Fruit fly (Drosophila melanogaster) whole organism, embryonic: Measurements from ENCODE around the gene Nsf2.

Experiments
- Blimp-1 ChIP-seq: fragments of 200-800 bp; sonication (Bioruptor generic); optimal IDR thresholded peaks from 3 replicates; lab custom pipeline; 2018; ENCODE audit warnings: missing biosample characterization, missing genetic modification characterization, mild to moderate bottlenecking, moderate library complexity, missing genetic modification reagents
- CG10209 ChIP-seq: fragments of 200-800 bp; sonication (Bioruptor generic); optimal IDR thresholded peaks from 3 replicates; lab custom pipeline; 2017; ENCODE audit warnings: missing biosample characterization, mild to moderate bottlenecking, missing genetic modification characterization, missing genetic modification reagents
- CG11504 ChIP-seq: fragments of 200-800 bp; sonication (Bioruptor generic); optimal IDR thresholded peaks from 3 replicates; lab custom pipeline; 2019; ENCODE audit warnings: missing biosample characterization, mild to moderate bottlenecking, missing genetic modification characterization, moderate library complexity
- CG13424 ChIP-seq: fragments of 200-800 bp; sonication (Bioruptor generic); optimal IDR thresholded peaks from 2 replicates; lab custom pipeline; 2019; ENCODE audit warnings: missing biosample characterization, mild to moderate bottlenecking, missing genetic modification characterization, moderate library complexity
- CG14014 ChIP-seq: fragments of 200-800 bp; sonication (Bioruptor generic); IDR thresholded peaks from 2 replicates; pipeline ENCODE4 v1.3.6; 2022; ENCODE audit warnings: missing biosample characterization, missing genetic modification characterization
- CG15269 ChIP-seq: fragments of 200-800 bp; sonication (Bioruptor generic); optimal IDR thresholded peaks from 2 replicates; lab custom pipeline; 2018; ENCODE audit warnings: missing biosample characterization, mild to moderate bottlenecking, missing genetic modification characterization, moderate library complexity
- CG1529 ChIP-seq: fragments of 200-800 bp; sonication (Bioruptor generic); optimal IDR thresholded peaks from 3 replicates; lab custom pipeline; 2018; ENCODE audit warnings: missing biosample characterization, missing genetic modification characterization
- CG15601 ChIP-seq: fragments of 200-800 bp; sonication (Bioruptor generic); optimal IDR thresholded peaks from 3 replicates; lab custom pipeline; 2019; ENCODE audit warnings: missing biosample characterization, mild to moderate bottlenecking, missing genetic modification characterization, moderate library complexity
- CG17328 ChIP-seq: fragments of 200-800 bp; sonication (Bioruptor generic); IDR thresholded peaks from 2 replicates; pipeline ENCODE4 v1.3.6; 2022; ENCODE audit warnings: missing biosample characterization, missing genetic modification characterization
- CG17385 ChIP-seq: fragments of 200-800 bp; sonication (Bioruptor generic); optimal IDR thresholded peaks from 3 replicates; lab custom pipeline; 2018; ENCODE audit warnings: missing biosample characterization, mild to moderate bottlenecking, missing genetic modification characterization
- CG18262 ChIP-seq: fragments of 200-800 bp; optimal IDR thresholded peaks from 3 replicates; lab custom pipeline; 2019; ENCODE audit warnings: missing biosample characterization, mild to moderate bottlenecking, missing genetic modification characterization, moderate library complexity
- CG18599 ChIP-seq: fragments of 200-800 bp; sonication (Bioruptor generic); optimal IDR thresholded peaks from 3 replicates; lab custom pipeline; 2017; ENCODE audit warnings: missing biosample characterization, missing genetic modification characterization, mild to moderate bottlenecking, moderate library complexity, missing genetic modification reagents
- CG30020 ChIP-seq: fragments of 200-800 bp; optimal IDR thresholded peaks from 2 replicates; lab custom pipeline; 2019; ENCODE audit warnings: missing biosample characterization, mild to moderate bottlenecking, missing genetic modification characterization, moderate library complexity
- CG31224 ChIP-seq: fragments of 200-800 bp; sonication (Bioruptor generic); IDR thresholded peaks from 2 replicates; pipeline ENCODE4 v1.3.6; 2022; ENCODE audit warnings: missing biosample characterization, missing genetic modification characterization
- CG31441 ChIP-seq: fragments of 200-800 bp; sonication (Bioruptor generic); IDR thresholded peaks from 2 replicates; pipeline ENCODE4 v1.3.6; 2022; ENCODE audit warnings: missing biosample characterization, missing genetic modification characterization
- CG3838 ChIP-seq: fragments of 200-800 bp; sonication (Bioruptor generic); optimal IDR thresholded peaks from 3 replicates; lab custom pipeline; 2016; ENCODE audit warnings: missing biosample characterization, missing genetic modification characterization
- CG4424 ChIP-seq: fragments of 200-800 bp; sonication (Bioruptor generic); optimal IDR thresholded peaks from 3 replicates; lab custom pipeline; 2016; ENCODE audit warnings: missing biosample characterization, missing genetic modification characterization
- CG6791 ChIP-seq: fragments of 200-800 bp; sonication (Bioruptor generic); IDR thresholded peaks from 3 replicates; pipeline ENCODE4 v1.3.6; 2022; ENCODE audit warnings: missing biosample characterization, missing genetic modification characterization; ENCODE audit not compliant: partially characterized antibody
- CG7271 ChIP-seq: fragments of 200-800 bp; sonication (Bioruptor generic); optimal IDR thresholded peaks from 2 replicates; lab custom pipeline; 2018; ENCODE audit warnings: missing biosample characterization, mild to moderate bottlenecking, missing genetic modification characterization, moderate library complexity
- CG7556 ChIP-seq: fragments of 200-800 bp; sonication (Bioruptor generic); optimal IDR thresholded peaks from 2 replicates; lab custom pipeline; 2017; ENCODE audit warnings: missing biosample characterization, mild to moderate bottlenecking, missing genetic modification characterization
- CG9727 ChIP-seq: fragments of 200-800 bp; sonication (Bioruptor generic); optimal IDR thresholded peaks from 3 replicates; lab custom pipeline; 2017; ENCODE audit warnings: missing biosample characterization, mild to moderate bottlenecking, missing genetic modification characterization
- D ChIP-seq, 2 experiments: fragments of 200-800 bp in 1 of 2; fragments of >200 bp in 1 of 2; sonication (Bioruptor generic) in 1 of 2; optimal IDR thresholded peaks; 2 replicates in 1 of 2; 3 replicates in 1 of 2; lab custom pipeline; 2017; ENCODE audit warnings: mild to moderate bottlenecking in 1 of 2, missing biosample characterization in 1 of 2, missing genetic modification characterization in 1 of 2, missing genetic modification reagents in 1 of 2
- Drgx ChIP-seq: fragments of 200-800 bp; sonication (Bioruptor generic); IDR thresholded peaks from 2 replicates; pipeline ENCODE4 v1.3.6; 2022; ENCODE audit warnings: missing biosample characterization, missing genetic modification characterization
- Ets97D ChIP-seq: fragments of 200-800 bp; sonication (Bioruptor generic); optimal IDR thresholded peaks from 3 replicates; lab custom pipeline; 2016; ENCODE audit warnings: missing biosample characterization, missing genetic modification characterization
- Fer1 ChIP-seq: fragments of 200-800 bp; sonication (Bioruptor generic); optimal IDR thresholded peaks from 2 replicates; lab custom pipeline; 2017; ENCODE audit warnings: missing biosample characterization, mild to moderate bottlenecking, missing genetic modification characterization
- H15 ChIP-seq: fragments of 200-800 bp; sonication (Bioruptor generic); IDR thresholded peaks from 3 replicates; pipeline ENCODE4 v1.3.6; 2022; ENCODE audit warnings: missing biosample characterization, missing genetic modification characterization
- Nf-YB ChIP-seq: fragments of 200-800 bp; sonication (Bioruptor generic); optimal IDR thresholded peaks from 3 replicates; lab custom pipeline; 2019; ENCODE audit warnings: missing biosample characterization, mild to moderate bottlenecking, missing genetic modification characterization, moderate library complexity
- Oli ChIP-seq: fragments of 200-800 bp; sonication (Bioruptor generic); optimal IDR thresholded peaks from 2 replicates; lab custom pipeline; 2018; ENCODE audit warnings: missing biosample characterization, mild to moderate bottlenecking, missing genetic modification characterization, moderate library complexity
- PHDP ChIP-seq: fragments of 200-800 bp; sonication (Bioruptor generic); optimal IDR thresholded peaks from 3 replicates; lab custom pipeline; 2018; ENCODE audit warnings: missing biosample characterization, mild to moderate bottlenecking, missing genetic modification characterization, moderate library complexity
- Sox102F ChIP-seq: fragments of 200-800 bp; sonication (Bioruptor generic); optimal IDR thresholded peaks from 2 replicates; lab custom pipeline; 2018; ENCODE audit warnings: missing biosample characterization, mild to moderate bottlenecking, missing genetic modification characterization, moderate library complexity
- Taf1 ChIP-seq: fragments of 200-800 bp; sonication (Bioruptor generic); IDR thresholded peaks from 2 replicates; pipeline ENCODE4 v1.3.6; 2022; ENCODE audit warnings: missing biosample characterization, missing genetic modification characterization
- abd-A ChIP-seq: fragments of 200-800 bp; sonication (Bioruptor generic); optimal IDR thresholded peaks from 3 replicates; lab custom pipeline; 2019; ENCODE audit warnings: missing biosample characterization, mild to moderate bottlenecking, missing genetic modification characterization, moderate library complexity
- ac ChIP-seq: fragments of 200-800 bp; sonication (Bioruptor generic); optimal IDR thresholded peaks from 3 replicates; lab custom pipeline; 2017; ENCODE audit warnings: missing biosample characterization, mild to moderate bottlenecking, missing genetic modification characterization
- az2 ChIP-seq: fragments of 200-800 bp; sonication (Bioruptor generic); optimal IDR thresholded peaks from 3 replicates; lab custom pipeline; 2016; ENCODE audit warnings: missing biosample characterization, missing genetic modification characterization
- chinmo ChIP-seq: fragments of 200-800 bp; sonication (Bioruptor generic); IDR thresholded peaks from 4 replicates; pipeline ENCODE4 v1.3.6; 2022; ENCODE audit warnings: missing biosample characterization, missing genetic modification characterization; ENCODE audit not compliant: partially characterized antibody
- ci ChIP-seq: fragments of 200-800 bp; sonication (Bioruptor generic); IDR thresholded peaks from 3 replicates; pipeline ENCODE4 v1.3.6; 2022; ENCODE audit warnings: missing biosample characterization, missing genetic modification characterization
- dmrt11E ChIP-seq: fragments of 200-800 bp; sonication (Bioruptor generic); optimal IDR thresholded peaks from 3 replicates; lab custom pipeline; 2018; ENCODE audit warnings: missing biosample characterization, mild to moderate bottlenecking, missing genetic modification characterization, moderate library complexity
- fu2 ChIP-seq: fragments of 200-800 bp; sonication (Bioruptor generic); optimal IDR thresholded peaks from 2 replicates; lab custom pipeline; 2016; ENCODE audit warnings: missing biosample characterization, missing genetic modification characterization
- gcm ChIP-seq: fragments of 200-800 bp; sonication (Bioruptor generic); optimal IDR thresholded peaks from 2 replicates; lab custom pipeline; 2019; ENCODE audit warnings: missing biosample characterization, mild to moderate bottlenecking, missing genetic modification characterization, moderate library complexity
- lab ChIP-seq: fragments of 200-800 bp; sonication (Bioruptor generic); optimal IDR thresholded peaks from 3 replicates; lab custom pipeline; 2017; ENCODE audit warnings: missing biosample characterization, missing genetic modification characterization, mild to moderate bottlenecking, moderate library complexity, missing genetic modification reagents
- nom ChIP-seq: fragments of 200-800 bp; sonication (Bioruptor generic); optimal IDR thresholded peaks from 2 replicates; lab custom pipeline; 2017; ENCODE audit warnings: missing biosample characterization, missing genetic modification characterization, mild to moderate bottlenecking, moderate library complexity, missing genetic modification reagents
- scrt ChIP-seq: fragments of 200-800 bp; sonication (Bioruptor generic); optimal IDR thresholded peaks from 2 replicates; lab custom pipeline; 2018; ENCODE audit warnings: missing biosample characterization, mild to moderate bottlenecking, missing genetic modification characterization, moderate library complexity
- sd ChIP-seq: fragments of 200-800 bp; sonication (Bioruptor generic); optimal IDR thresholded peaks from 3 replicates; lab custom pipeline; 2018; ENCODE audit warnings: missing biosample characterization, mild to moderate bottlenecking, missing genetic modification characterization, moderate library complexity
- shn ChIP-seq: fragments of 200-800 bp; sonication (Bioruptor generic); optimal IDR thresholded peaks from 3 replicates; lab custom pipeline; 2016; ENCODE audit warnings: missing biosample characterization, missing genetic modification characterization
- slbo ChIP-seq: fragments of 200-800 bp; sonication (Bioruptor generic); IDR thresholded peaks from 2 replicates; pipeline ENCODE4 v1.3.6; 2022; ENCODE audit warnings: missing biosample characterization, missing genetic modification characterization
- sqz ChIP-seq: fragments of 200-800 bp; sonication (Bioruptor generic); optimal IDR thresholded peaks from 3 replicates; lab custom pipeline; 2018; ENCODE audit warnings: missing biosample characterization, mild to moderate bottlenecking, missing genetic modification characterization
- vfl ChIP-seq: fragments of 200-800 bp; sonication (Bioruptor generic); optimal IDR thresholded peaks from 2 replicates; lab custom pipeline; 2016; ENCODE audit warnings: missing biosample characterization, missing genetic modification characterization

The Nsf2 gene

dm6 chr3R:13799567-13800429 lies 38.0 kb downstream of the Nsf2 start (continued):
- TF ChIP-seq Fer1 (GFP tag; lab: Kevin White, UChicago) = peak; percentile 3
- TF ChIP-seq az2 (GFP tag; lab: Kevin White, UChicago) = peak; percentile 49
- no peak for TF ChIP-seq Taf1 (GFP tag; lab: Robert Waterston, UW)
- TF ChIP-seq scrt (GFP tag; lab: Kevin White, UChicago) = no peak
- peak; percentile 66 for TF ChIP-seq CG31441
- no peak for TF ChIP-seq CG3838 (GFP tag; lab: Kevin White, UChicago)
- TF ChIP-seq Ets97D (GFP tag; lab: Kevin White, UChicago) = no peak
- TF ChIP-seq CG7271 (tag; lab: Kevin White, UChicago) = peak; percentile 12
- peak; percentile 42 for TF ChIP-seq CG18599
- peak; percentile 64 for TF ChIP-seq CG7556 (GFP tag; lab: Kevin White, UChicago)
- TF ChIP-seq CG15601 = peak; percentile 28
- peak; percentile 96 for TF ChIP-seq abd-A
- peak; percentile 64 for TF ChIP-seq CG11504
- TF ChIP-seq fu2 (GFP tag; lab: Kevin White, UChicago) = no peak
- TF ChIP-seq shn = no peak
- peak; percentile 50 for TF ChIP-seq CG13424
- TF ChIP-seq Sox102F (GFP tag; lab: Kevin White, UChicago) = peak; percentile 31
- TF ChIP-seq CG17385 (GFP tag; lab: Kevin White, UChicago) = peak; percentile 25
- TF ChIP-seq H15 (GFP tag; lab: Robert Waterston, UW) = no peak
- peak; percentile 56 for TF ChIP-seq CG4424 (GFP tag; lab: Kevin White, UChicago)
- no peak for TF ChIP-seq ci
- TF ChIP-seq gcm = peak; percentile 34
- TF ChIP-seq chinmo (GFP tag; lab: Robert Waterston, UW) = 0 out of 4 replicates have a peak, but pooled peaks have one; percentile 34
- no peak for TF ChIP-seq D (optimal IDR thresholded peaks at IDR 0.05; lab: Kevin White, UChicago)
- TF ChIP-seq D (GFP tag; optimal IDR thresholded peaks at IDR 0.05; lab: Kevin White, UChicago) = peak; percentile 48
- TF ChIP-seq CG6791 = 0 out of 3 replicates have a peak, but pooled peaks have one; percentile 14
- no peak for TF ChIP-seq sd
- peak; percentile 72 for TF ChIP-seq CG18262
- TF ChIP-seq vfl (GFP tag; lab: Kevin White, UChicago) = no peak
- no peak for TF ChIP-seq CG14014 (GFP tag; lab: Robert Waterston, UW)
- TF ChIP-seq nom (GFP tag; lab: Kevin White, UChicago) = no peak
- peak; percentile 76 for TF ChIP-seq dmrt11E
- peak; percentile 41 for TF ChIP-seq Oli (tag; lab: Kevin White, UChicago)
- TF ChIP-seq slbo (GFP tag; lab: Robert Waterston, UW) = peak; percentile 29; the same call in 1 of the 2 replicates
- peak; percentile 41 for TF ChIP-seq CG15269 (tag; lab: Kevin White, UChicago)
- TF ChIP-seq Drgx = no peak
- TF ChIP-seq ac (GFP tag; lab: Kevin White, UChicago) = peak; percentile 18
- TF ChIP-seq lab = peak; percentile 52
- peak; percentile 82 for TF ChIP-seq CG9727 (GFP tag; lab: Kevin White, UChicago)
- TF ChIP-seq PHDP (tag; lab: Kevin White, UChicago) = peak; percentile 28
- TF ChIP-seq sqz (GFP tag; lab: Kevin White, UChicago) = peak; percentile 76
- peak; percentile 16 for TF ChIP-seq Nf-YB (GFP tag; lab: Kevin White, UChicago)
- TF ChIP-seq CG31224 (GFP tag; lab: Robert Waterston, UW) = peak; percentile 90
- TF ChIP-seq CG30020 (tag; lab: Kevin White, UChicago) = no peak
- TF ChIP-seq CG10209 (GFP tag; lab: Kevin White, UChicago) = peak; percentile 45
- no peak for TF ChIP-seq CG17328 (GFP tag; lab: Robert Waterston, UW)
- no peak for TF ChIP-seq CG1529 (GFP tag; lab: Kevin White, UChicago)
- TF ChIP-seq Blimp-1 = peak; percentile 50
